Fruit fly (Drosophila melanogaster) whole organism, embryonic: Measurements from ENCODE around the gene Lmx1a.

Experiments used
- Asciz ChIP-seq: fragments of 200-800 bp; sonication (Bioruptor generic); optimal IDR thresholded peaks from 2 replicates; lab custom pipeline; 2017; ENCODE audit warnings: missing biosample characterization, mild to moderate bottlenecking, missing genetic modification characterization, missing genetic modification reagents
- Bgb ChIP-seq: fragments of 200-800 bp; sonication (Bioruptor generic); IDR thresholded peaks from 2 replicates; pipeline ENCODE4 v1.3.6; 2022; ENCODE audit warnings: missing biosample characterization, missing genetic modification characterization; ENCODE audit not compliant: partially characterized antibody
- CG10654 ChIP-seq: fragments of 200-800 bp; sonication (Bioruptor generic); optimal IDR thresholded peaks from 2 replicates; lab custom pipeline; 2016; ENCODE audit warnings: missing biosample characterization, missing genetic modification characterization
- CG12236 ChIP-seq: fragments of 200-800 bp; sonication (Bioruptor generic); optimal IDR thresholded peaks from 2 replicates; lab custom pipeline; 2016; ENCODE audit warnings: missing biosample characterization, missing genetic modification characterization
- CG12299 ChIP-seq: fragments of 200-800 bp; sonication (Bioruptor generic); optimal IDR thresholded peaks from 2 replicates; lab custom pipeline; 2018; ENCODE audit warnings: missing biosample characterization, mild to moderate bottlenecking, missing genetic modification characterization
- CG12659 ChIP-seq: fragments of 200-800 bp; sonication (Bioruptor generic); optimal IDR thresholded peaks from 3 replicates; lab custom pipeline; 2017; ENCODE audit warnings: mild to moderate bottlenecking, missing biosample characterization, missing genetic modification reagents, missing genetic modification characterization
- CG17802 ChIP-seq: fragments of 200-800 bp; sonication (Bioruptor generic); optimal IDR thresholded peaks from 2 replicates; lab custom pipeline; 2018; ENCODE audit warnings: missing biosample characterization, mild to moderate bottlenecking, missing genetic modification characterization, moderate library complexity
- CG2199 ChIP-seq: fragments of 200-800 bp; sonication (Bioruptor generic); IDR thresholded peaks from 3 replicates; pipeline ENCODE4 v1.3.6; 2022; ENCODE audit warnings: missing biosample characterization, missing genetic modification characterization
- CG32532 ChIP-seq: fragments of 200-800 bp; sonication (Bioruptor generic); IDR thresholded peaks from 2 replicates; pipeline ENCODE4 v1.3.6; 2022; ENCODE audit warnings: missing biosample characterization, missing genetic modification characterization
- CG34422 ChIP-seq: fragments of 200-800 bp; sonication (Bioruptor generic); IDR thresholded peaks from 3 replicates; pipeline ENCODE4 v1.3.6; 2022; ENCODE audit warnings: missing biosample characterization, missing genetic modification characterization
- CG4820 ChIP-seq: fragments of 200-800 bp; sonication (Bioruptor generic); optimal IDR thresholded peaks from 3 replicates; lab custom pipeline; 2016; ENCODE audit warnings: missing biosample characterization, missing genetic modification characterization
- CG5953 ChIP-seq: fragments of 200-800 bp; sonication (Bioruptor generic); IDR thresholded peaks from 2 replicates; pipeline ENCODE4 v1.3.6; 2022; ENCODE audit warnings: missing biosample characterization, missing genetic modification characterization
- CG6689 ChIP-seq: fragments of 200-800 bp; sonication (Bioruptor generic); IDR thresholded peaks from 2 replicates; pipeline ENCODE4 v1.3.6; 2022; ENCODE audit warnings: missing biosample characterization, missing genetic modification characterization
- CG6765 ChIP-seq: fragments of 200-800 bp; sonication (Bioruptor generic); optimal IDR thresholded peaks from 3 replicates; lab custom pipeline; 2017; ENCODE audit warnings: missing biosample characterization, mild to moderate bottlenecking, missing genetic modification characterization
- CG7372 ChIP-seq: fragments of 200-800 bp; sonication (Bioruptor generic); IDR thresholded peaks from 2 replicates; pipeline ENCODE4 v1.3.6; 2022; ENCODE audit warnings: missing biosample characterization, missing genetic modification characterization
- CG9797 ChIP-seq: fragments of 200-800 bp; sonication (Bioruptor generic); optimal IDR thresholded peaks from 3 replicates; lab custom pipeline; 2018; ENCODE audit warnings: missing biosample characterization, mild to moderate bottlenecking, missing genetic modification characterization
- D19A ChIP-seq: fragments of 200-800 bp; optimal IDR thresholded peaks from 3 replicates; lab custom pipeline; 2019; ENCODE audit warnings: missing biosample characterization, mild to moderate bottlenecking, missing genetic modification characterization, moderate library complexity
- Dip2 ChIP-seq: fragments of 200-800 bp; sonication (Bioruptor generic); IDR thresholded peaks from 2 replicates; pipeline ENCODE4 v1.3.6; 2022; ENCODE audit warnings: missing biosample characterization, missing genetic modification characterization
- Doc2 ChIP-seq: fragments of 200-800 bp; sonication (Bioruptor generic); IDR thresholded peaks from 2 replicates; pipeline ENCODE4 v1.3.6; 2022; ENCODE audit warnings: missing biosample characterization, missing genetic modification characterization
- Gsc ChIP-seq: fragments of 200-800 bp; sonication (Bioruptor generic); IDR thresholded peaks from 2 replicates; pipeline ENCODE4 v1.3.6; 2022; ENCODE audit warnings: missing biosample characterization, missing genetic modification characterization
- HLH4C ChIP-seq: fragments of 200-800 bp; sonication (Bioruptor generic); IDR thresholded peaks from 3 replicates; pipeline ENCODE4 v1.3.6; 2022; ENCODE audit warnings: missing biosample characterization, missing genetic modification characterization; ENCODE audit not compliant: partially characterized antibody
- Hsf ChIP-seq: fragments of 200-800 bp; sonication (Bioruptor generic); optimal IDR thresholded peaks from 3 replicates; lab custom pipeline; 2016; ENCODE audit warnings: missing biosample characterization, missing genetic modification characterization
- Mad ChIP-seq: fragments of 200-800 bp; sonication (Bioruptor generic); optimal IDR thresholded peaks from 2 replicates; lab custom pipeline; 2016; ENCODE audit warnings: missing biosample characterization, missing genetic modification characterization
- Myb ChIP-seq: fragments of 200-800 bp; sonication (Bioruptor generic); optimal IDR thresholded peaks from 2 replicates; lab custom pipeline; 2016; ENCODE audit warnings: missing biosample characterization, missing genetic modification characterization
- Neu2 ChIP-seq: fragments of 200-800 bp; sonication (Bioruptor generic); optimal IDR thresholded peaks from 3 replicates; lab custom pipeline; 2016; ENCODE audit warnings: missing biosample characterization, missing genetic modification characterization, borderline replicate concordance
- Opbp ChIP-seq: fragments of 200-800 bp; sonication (Bioruptor generic); IDR thresholded peaks from 3 replicates; pipeline ENCODE4 v1.3.6; 2022; ENCODE audit warnings: missing biosample characterization, missing genetic modification characterization; ENCODE audit not compliant: partially characterized antibody
- Ptx1 ChIP-seq: fragments of 200-800 bp; sonication (Bioruptor generic); IDR thresholded peaks from 2 replicates; pipeline ENCODE4 v1.3.6; 2022; ENCODE audit warnings: missing biosample characterization, missing genetic modification characterization
- Scr ChIP-seq: fragments of 200-800 bp; sonication (Bioruptor generic); IDR thresholded peaks from 2 replicates; pipeline ENCODE4 v1.3.6; 2022; ENCODE audit warnings: missing biosample characterization, missing genetic modification characterization; ENCODE audit not compliant: partially characterized antibody
- Stat92E ChIP-seq, 3 experiments: fragments of >200 bp in 2 of 3; fragments of 200-800 bp in 1 of 3; sonication (Bioruptor generic) in 1 of 3; optimal IDR thresholded peaks; 2 replicates each; lab custom pipeline; 2017 to 2019; ENCODE audit warnings: missing biosample characterization in 3 of 3, missing genetic modification characterization in 3 of 3, mild to moderate bottlenecking in 1 of 3, moderate library complexity in 1 of 3
- amos ChIP-seq: fragments of 200-800 bp; sonication (Bioruptor generic); IDR thresholded peaks from 2 replicates; pipeline ENCODE4 v1.3.6; 2022; ENCODE audit warnings: missing biosample characterization, missing genetic modification characterization; ENCODE audit not compliant: partially characterized antibody
- ash1 ChIP-seq: fragments of 200-800 bp; sonication (Bioruptor generic); optimal IDR thresholded peaks from 2 replicates; lab custom pipeline; 2018; ENCODE audit warnings: missing biosample characterization, mild to moderate bottlenecking, missing genetic modification characterization
- ato ChIP-seq: fragments of 200-800 bp; sonication (Bioruptor generic); IDR thresholded peaks from 2 replicates; pipeline ENCODE4 v1.3.6; 2022; ENCODE audit warnings: missing biosample characterization, missing genetic modification characterization; ENCODE audit not compliant: partially characterized antibody
- bcd ChIP-seq: fragments of 200-800 bp; sonication (Bioruptor generic); optimal IDR thresholded peaks from 2 replicates; lab custom pipeline; 2017; ENCODE audit warnings: missing biosample characterization, mild to moderate bottlenecking, missing genetic modification characterization
- chn ChIP-seq: fragments of 200-800 bp; sonication (Bioruptor generic); optimal IDR thresholded peaks from 2 replicates; lab custom pipeline; 2016; ENCODE audit warnings: missing biosample characterization, missing genetic modification characterization
- corto ChIP-seq: fragments of 200-800 bp; sonication (Bioruptor generic); optimal IDR thresholded peaks from 2 replicates; lab custom pipeline; 2016; ENCODE audit warnings: missing biosample characterization, mild to moderate bottlenecking, missing genetic modification characterization, moderate library complexity
- crol ChIP-seq: fragments of 200-800 bp; sonication (Bioruptor generic); IDR thresholded peaks from 2 replicates; pipeline ENCODE4 v1.3.6; 2022; ENCODE audit warnings: missing biosample characterization, missing genetic modification characterization
- gem ChIP-seq: fragments of 200-800 bp; sonication (Bioruptor generic); optimal IDR thresholded peaks from 2 replicates; lab custom pipeline; 2019; ENCODE audit warnings: missing biosample characterization, mild to moderate bottlenecking, missing genetic modification characterization, moderate library complexity
- gsb ChIP-seq: fragments of 200-800 bp; sonication (Bioruptor generic); IDR thresholded peaks from 2 replicates; pipeline ENCODE4 v1.3.6; 2022; ENCODE audit warnings: missing biosample characterization, missing genetic modification characterization
- knrl ChIP-seq: fragments of 200-800 bp; sonication (Bioruptor generic); IDR thresholded peaks from 3 replicates; pipeline ENCODE4 v1.3.6; 2022; ENCODE audit warnings: missing biosample characterization, missing genetic modification characterization; ENCODE audit not compliant: partially characterized antibody
- nerfin-1 ChIP-seq: fragments of 200-800 bp; sonication (Bioruptor generic); optimal IDR thresholded peaks from 3 replicates; lab custom pipeline; 2019; ENCODE audit warnings: missing biosample characterization, mild to moderate bottlenecking, missing genetic modification characterization, moderate library complexity
- nmo ChIP-seq: fragments of 200-800 bp; sonication (Bioruptor generic); optimal IDR thresholded peaks from 2 replicates; lab custom pipeline; 2018; ENCODE audit warnings: missing biosample characterization, mild to moderate bottlenecking, missing genetic modification characterization, moderate library complexity
- onecut ChIP-seq: fragments of 200-800 bp; sonication (Bioruptor generic); IDR thresholded peaks from 2 replicates; pipeline ENCODE4 v1.3.6; 2022; ENCODE audit warnings: missing biosample characterization, missing genetic modification characterization
- pzg ChIP-seq: fragments of 200-800 bp; sonication (Bioruptor generic); optimal IDR thresholded peaks from 3 replicates; lab custom pipeline; 2018; ENCODE audit warnings: missing biosample characterization, mild to moderate bottlenecking, missing genetic modification characterization, moderate library complexity
- slbo ChIP-seq: fragments of 200-800 bp; sonication (Bioruptor generic); IDR thresholded peaks from 2 replicates; pipeline ENCODE4 v1.3.6; 2022; ENCODE audit warnings: missing biosample characterization, missing genetic modification characterization
- sqz ChIP-seq: fragments of 200-800 bp; sonication (Bioruptor generic); optimal IDR thresholded peaks from 3 replicates; lab custom pipeline; 2018; ENCODE audit warnings: missing biosample characterization, mild to moderate bottlenecking, missing genetic modification characterization
- stc ChIP-seq: fragments of 200-800 bp; sonication (Bioruptor generic); IDR thresholded peaks from 2 replicates; pipeline ENCODE4 v1.3.6; 2022; ENCODE audit warnings: missing biosample characterization, missing genetic modification characterization
- tin ChIP-seq: fragments of 200-800 bp; sonication (Bioruptor generic); optimal IDR thresholded peaks from 3 replicates; lab custom pipeline; 2016; ENCODE audit warnings: missing biosample characterization, missing genetic modification characterization
- zen ChIP-seq: fragments of 200-800 bp; sonication (Bioruptor generic); optimal IDR thresholded peaks from 3 replicates; lab custom pipeline; 2018; ENCODE audit warnings: missing biosample characterization, mild to moderate bottlenecking, missing genetic modification characterization, moderate library complexity
- zen2 ChIP-seq: fragments of 200-800 bp; sonication (Bioruptor generic); IDR thresholded peaks from 3 replicates; pipeline ENCODE4 v1.3.6; 2022; ENCODE audit warnings: missing biosample characterization, missing genetic modification characterization; ENCODE audit not compliant: partially characterized antibody
- zf30C ChIP-seq: fragments of 200-800 bp; sonication (Bioruptor generic); optimal IDR thresholded peaks from 3 replicates; lab custom pipeline; 2018; ENCODE audit warnings: missing biosample characterization, mild to moderate bottlenecking, missing genetic modification characterization

The Lmx1a gene

dm6 chr3L:12336339-12336738, 7.3 kb downstream of the Lmx1a start, which contains the start of gene CG10418 (continued):
- TF ChIP-seq Hsf (GFP tag; lab: Kevin White, UChicago) = peak; percentile 61
- no peak for TF ChIP-seq crol
- TF ChIP-seq nmo = peak; percentile 85
- peak; percentile 41; the same call in 1 of the 3 replicates for TF ChIP-seq CG34422 (GFP tag; lab: Robert Waterston, UW)
- TF ChIP-seq CG9797 (GFP tag; lab: Kevin White, UChicago) = peak; percentile 48
- TF ChIP-seq HLH4C = peak; percentile 61; the same call in 2 of the 3 replicates
- TF ChIP-seq zf30C (GFP tag; lab: Kevin White, UChicago) = no peak
- peak; percentile 39 for TF ChIP-seq tin (GFP tag; lab: Kevin White, UChicago)
- TF ChIP-seq zen = peak; percentile 50
- 0 out of 2 replicates have a peak, but pooled peaks have one; percentile 16 for TF ChIP-seq CG7372 (GFP tag; lab: Robert Waterston, UW)
- no peak for TF ChIP-seq CG5953
- TF ChIP-seq amos = peak; percentile 77
- peak; percentile 49 for TF ChIP-seq CG12659
- peak; percentile 8 for TF ChIP-seq Mad (GFP tag; lab: Kevin White, UChicago)
- peak; percentile 50 for TF ChIP-seq gem (tag; lab: Kevin White, UChicago)
- peak; percentile 28 for TF ChIP-seq nerfin-1 (tag; lab: Kevin White, UChicago)
- no peak for TF ChIP-seq CG6689
- 0 out of 2 replicates have a peak, but pooled peaks have one; percentile 38 for TF ChIP-seq ato (GFP tag; lab: Robert Waterston, UW)
- TF ChIP-seq pzg (GFP tag; lab: Kevin White, UChicago) = peak; percentile 77
- TF ChIP-seq ash1 (GFP tag; lab: Kevin White, UChicago) = no peak
- no peak for TF ChIP-seq D19A (tag; lab: Kevin White, UChicago)
- peak; percentile 26; the same call in 1 of the 2 replicates for TF ChIP-seq CG32532 (GFP tag; lab: Robert Waterston, UW)
- TF ChIP-seq slbo (GFP tag; lab: Robert Waterston, UW) = peak; percentile 73
- no peak for TF ChIP-seq CG2199 (GFP tag; lab: Robert Waterston, UW)
- TF ChIP-seq Dip2 (GFP tag; lab: Robert Waterston, UW) = no peak
- no peak for TF ChIP-seq Neu2 (GFP tag; lab: Kevin White, UChicago)
- peak; percentile 21 for TF ChIP-seq bcd (GFP tag; lab: Kevin White, UChicago)
- peak; percentile 46; the same call in 1 of the 3 replicates for TF ChIP-seq zen2
- no peak for TF ChIP-seq Gsc (GFP tag; lab: Robert Waterston, UW)
- TF ChIP-seq CG4820 (GFP tag; lab: Kevin White, UChicago) = peak; percentile 3
- peak; percentile 63 for TF ChIP-seq Bgb (GFP tag; lab: Robert Waterston, UW)
- no peak for TF ChIP-seq CG12236 (GFP tag; lab: Kevin White, UChicago)
- TF ChIP-seq CG6765 = no peak
- peak; percentile 42 for TF ChIP-seq CG10654 (GFP tag; lab: Kevin White, UChicago)
- no peak for TF ChIP-seq CG17802 (tag; lab: Kevin White, UChicago)
- peak; percentile 10 for TF ChIP-seq Myb (GFP tag; lab: Kevin White, UChicago)
- TF ChIP-seq Stat92E (GFP tag; optimal IDR thresholded peaks at IDR 0.05; lab: Kevin White, UChicago) = peak in 1 of 3 experiments; percentile 48
- no peak for TF ChIP-seq Doc2 (GFP tag; lab: Robert Waterston, UW)
- TF ChIP-seq sqz (GFP tag; lab: Kevin White, UChicago) = peak; percentile 67
- no peak for TF ChIP-seq corto (GFP tag; lab: Kevin White, UChicago)
- TF ChIP-seq gsb (GFP tag; lab: Robert Waterston, UW) = no peak
- no peak for TF ChIP-seq stc
- peak; percentile 87 for TF ChIP-seq knrl (GFP tag; lab: Robert Waterston, UW)
- peak; percentile 39 for TF ChIP-seq Ptx1 (GFP tag; lab: Robert Waterston, UW)
- peak; percentile 62; the same call in 2 of the 3 replicates for TF ChIP-seq Opbp
- peak; percentile 87 for TF ChIP-seq Scr (GFP tag; lab: Robert Waterston, UW)
- TF ChIP-seq chn = peak; percentile 30
- TF ChIP-seq onecut = no peak
- TF ChIP-seq CG12299 (tag; lab: Kevin White, UChicago) = no peak
- no peak for TF ChIP-seq Asciz (GFP tag; lab: Kevin White, UChicago)
